Fruit fly (Drosophila melanogaster) whole organism, wandering third instar larva: Measurements from ENCODE around the gene CG31913.

Source experiments
- Abd-B ChIP-seq: fragments of >200 bp; optimal IDR thresholded peaks from 2 replicates; lab custom pipeline; 2017; ENCODE audit warnings: missing biosample characterization, missing genetic modification characterization
- CG32264 ChIP-seq: fragments of 200-800 bp; sonication (Bioruptor generic); optimal IDR thresholded peaks from 2 replicates; lab custom pipeline; 2016; ENCODE audit warnings: missing biosample characterization, missing genetic modification characterization
- CG9705 ChIP-seq: fragments of 200-800 bp; sonication (Bioruptor generic); optimal IDR thresholded peaks from 2 replicates; lab custom pipeline; 2018; ENCODE audit warnings: missing biosample characterization, mild to moderate bottlenecking, missing genetic modification characterization
- Dfd ChIP-seq: fragments of >200 bp; optimal IDR thresholded peaks from 2 replicates; lab custom pipeline; 2017; ENCODE audit warnings: missing biosample characterization, missing genetic modification characterization
- Dif ChIP-seq: fragments of 200-275, 200-300 bp; sonication (Bioruptor generic); optimal IDR thresholded peaks from 2 replicates; lab custom pipeline; 2018; ENCODE audit warnings: missing biosample characterization, missing genetic modification characterization; ENCODE audit not compliant: partially characterized antibody
- GATAd ChIP-seq: sonication (Bioruptor generic); optimal IDR thresholded peaks from 2 replicates; lab custom pipeline; 2016; ENCODE audit warnings: missing biosample characterization, missing genetic modification characterization
- HLH106 ChIP-seq: fragments of 200-800 bp; optimal IDR thresholded peaks from 3 replicates; lab custom pipeline; 2019; ENCODE audit warnings: missing biosample characterization, mild to moderate bottlenecking, missing genetic modification characterization, moderate library complexity
- Hr78 ChIP-seq: fragments of >200 bp; optimal IDR thresholded peaks from 2 replicates; lab custom pipeline; 2017; ENCODE audit warnings: missing biosample characterization, missing genetic modification characterization
- Hr83 ChIP-seq: fragments of 200-300 bp; sonication (Bioruptor generic); optimal IDR thresholded peaks from 2 replicates; lab custom pipeline; 2016; ENCODE audit warnings: missing biosample characterization, mild to moderate bottlenecking, missing genetic modification characterization, moderate library complexity; ENCODE audit not compliant: poor library complexity, severe bottlenecking
- Jra ChIP-seq: sonication (Bioruptor generic); optimal IDR thresholded peaks from 2 replicates; lab custom pipeline; 2016; ENCODE audit warnings: missing biosample characterization, missing genetic modification characterization
- N ChIP-seq: fragments of >200 bp; optimal IDR thresholded peaks from 2 replicates; lab custom pipeline; 2018; ENCODE audit warnings: missing biosample characterization, missing external identifiers, missing genetic modification characterization
- Rel ChIP-seq, 2 experiments: fragments of 200-800 bp; sonication (Bioruptor generic) in 1 of 2; optimal IDR thresholded peaks; 2 replicates in 1 of 2; 3 replicates in 1 of 2; lab custom pipeline; 2016 to 2019; ENCODE audit warnings: mild to moderate bottlenecking in 2 of 2, missing biosample characterization in 2 of 2, missing genetic modification characterization in 2 of 2, moderate library complexity in 1 of 2
- Sp1 ChIP-seq: fragments of 200-800 bp; sonication (Bioruptor generic); optimal IDR thresholded peaks from 3 replicates; lab custom pipeline; 2019; ENCODE audit warnings: missing biosample characterization, mild to moderate bottlenecking, missing genetic modification characterization, moderate library complexity
- Vsx2 ChIP-seq: fragments of 200-300, 225-300 bp; sonication (Bioruptor generic); optimal IDR thresholded peaks from 2 replicates; lab custom pipeline; 2018; ENCODE audit warnings: missing biosample characterization, missing genetic modification characterization; ENCODE audit not compliant: partially characterized antibody
- br ChIP-seq: fragments of 200-800 bp; sonication (Bioruptor generic); optimal IDR thresholded peaks from 2 replicates; lab custom pipeline; 2016; ENCODE audit warnings: missing biosample characterization, missing genetic modification characterization
- brk ChIP-seq: fragments of 200-800 bp; sonication (Bioruptor generic); optimal IDR thresholded peaks from 2 replicates; lab custom pipeline; 2016; ENCODE audit warnings: missing biosample characterization, mild to moderate bottlenecking, missing genetic modification characterization
- dl ChIP-seq, 2 experiments: fragments of 175-275, 200-275 bp in 1 of 2; fragments of 200-275 bp in 1 of 2; sonication (Bioruptor generic); optimal IDR thresholded peaks; lab custom pipeline; 2018; ENCODE audit warnings: mild to moderate bottlenecking in 2 of 2, missing biosample characterization in 2 of 2, missing genetic modification characterization in 2 of 2, moderate library complexity in 2 of 2; ENCODE audit not compliant: partially characterized antibody in 2 of 2, insufficient read depth in 1 of 2
- dmrt93B ChIP-seq: fragments of 200-800 bp; sonication (Bioruptor generic); optimal IDR thresholded peaks from 2 replicates; lab custom pipeline; 2018; ENCODE audit warnings: missing biosample characterization, mild to moderate bottlenecking, missing genetic modification characterization
- dsf ChIP-seq: sonication (Bioruptor generic); optimal IDR thresholded peaks from 2 replicates; lab custom pipeline; 2016; ENCODE audit warnings: missing biosample characterization, missing genetic modification characterization, borderline replicate concordance
- ey ChIP-seq: fragments of 200-800 bp; sonication (Bioruptor generic); optimal IDR thresholded peaks from 2 replicates; lab custom pipeline; 2016; ENCODE audit warnings: missing biosample characterization, missing genetic modification characterization
- foxo ChIP-seq, 2 experiments: fragments of 200-800 bp; sonication (Bioruptor generic); optimal IDR thresholded peaks; 2 replicates in 1 of 2; 3 replicates in 1 of 2; lab custom pipeline; 2016 to 2017; ENCODE audit warnings: missing biosample characterization in 2 of 2, missing genetic modification characterization in 2 of 2
- fru ChIP-seq: fragments of 200-800 bp; sonication (Bioruptor generic); optimal IDR thresholded peaks from 3 replicates; lab custom pipeline; 2016; ENCODE audit warnings: missing biosample characterization, mild to moderate bottlenecking, missing genetic modification characterization
- h ChIP-seq: fragments of 200-800 bp; sonication (Bioruptor generic); optimal IDR thresholded peaks from 3 replicates; lab custom pipeline; 2016; ENCODE audit warnings: missing biosample characterization, mild to moderate bottlenecking, missing genetic modification characterization
- jim ChIP-seq: fragments of 175-275, 200-325 bp; sonication (Bioruptor generic); optimal IDR thresholded peaks from 2 replicates; lab custom pipeline; 2016; ENCODE audit warnings: missing biosample characterization, mild to moderate bottlenecking, missing genetic modification characterization
- lola ChIP-seq: fragments of >200 bp; optimal IDR thresholded peaks from 2 replicates; lab custom pipeline; 2017; ENCODE audit warnings: missing biosample characterization, missing genetic modification characterization
- psq ChIP-seq: fragments of 200-800 bp; sonication (Bioruptor generic); optimal IDR thresholded peaks from 3 replicates; lab custom pipeline; 2017; ENCODE audit warnings: missing biosample characterization, mild to moderate bottlenecking, missing genetic modification characterization, moderate library complexity
- rgr ChIP-seq: fragments of 200-800 bp; sonication (Bioruptor generic); optimal IDR thresholded peaks from 3 replicates; lab custom pipeline; 2016; ENCODE audit warnings: missing biosample characterization, mild to moderate bottlenecking, missing genetic modification characterization
- sv ChIP-seq: fragments of 200-800 bp; sonication (Bioruptor generic); optimal IDR thresholded peaks from 3 replicates; lab custom pipeline; 2016; ENCODE audit warnings: missing biosample characterization, missing genetic modification characterization
- tai ChIP-seq: sonication (Bioruptor generic); optimal IDR thresholded peaks from 2 replicates; lab custom pipeline; 2016; ENCODE audit warnings: missing biosample characterization, missing genetic modification characterization
- usp ChIP-seq: fragments of >200 bp; optimal IDR thresholded peaks from 2 replicates; lab custom pipeline; 2017; ENCODE audit warnings: missing biosample characterization, missing genetic modification characterization
- woc ChIP-seq: sonication (Bioruptor generic); optimal IDR thresholded peaks from 2 replicates; lab custom pipeline; 2016; ENCODE audit warnings: missing biosample characterization, mild to moderate bottlenecking, missing genetic modification characterization

Gene CG31913

DNA sequence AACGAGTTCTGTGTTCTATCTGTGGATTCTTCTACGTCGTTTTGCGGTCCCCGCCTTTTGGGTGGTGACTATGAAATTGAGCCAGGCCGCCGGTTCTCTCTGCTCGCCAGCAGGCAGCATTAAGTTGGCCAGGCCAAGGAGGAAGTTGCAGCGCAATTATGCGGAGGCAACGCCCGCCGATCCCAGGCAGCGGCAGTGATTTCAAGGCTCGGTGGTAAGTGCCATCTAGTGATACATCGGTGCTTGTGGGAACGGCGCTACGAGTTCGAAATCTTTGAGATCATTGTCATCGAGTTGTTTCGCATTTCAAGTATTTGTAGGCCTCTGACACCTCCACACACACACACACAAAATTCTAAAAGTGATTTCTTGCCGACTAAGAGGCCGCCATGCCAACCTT lies at the start of gene CG31913:
Gene CG31913 (plus strand): TSS at position 301 of the 400 bp plus-strand sequence.
- no peak for TF ChIP-seq GATAd (GFP tag; lab: Kevin White, UChicago)
- no peak for TF ChIP-seq dsf (GFP tag; lab: Kevin White, UChicago)
- TF ChIP-seq br, result no peak
- no peak for TF ChIP-seq Jra (GFP tag; lab: Kevin White, UChicago)
- TF ChIP-seq h (GFP tag; lab: Kevin White, UChicago), result no peak
- no peak for TF ChIP-seq HLH106 (tag; lab: Kevin White, UChicago)
- TF ChIP-seq fru (GFP tag; lab: Kevin White, UChicago), result no peak
- no peak for TF ChIP-seq psq (GFP tag; lab: Kevin White, UChicago)
- TF ChIP-seq CG9705 (GFP tag; lab: Kevin White, UChicago), result no peak
- TF ChIP-seq N (GFP tag; lab: Kevin White, UChicago), result no peak

DNA sequence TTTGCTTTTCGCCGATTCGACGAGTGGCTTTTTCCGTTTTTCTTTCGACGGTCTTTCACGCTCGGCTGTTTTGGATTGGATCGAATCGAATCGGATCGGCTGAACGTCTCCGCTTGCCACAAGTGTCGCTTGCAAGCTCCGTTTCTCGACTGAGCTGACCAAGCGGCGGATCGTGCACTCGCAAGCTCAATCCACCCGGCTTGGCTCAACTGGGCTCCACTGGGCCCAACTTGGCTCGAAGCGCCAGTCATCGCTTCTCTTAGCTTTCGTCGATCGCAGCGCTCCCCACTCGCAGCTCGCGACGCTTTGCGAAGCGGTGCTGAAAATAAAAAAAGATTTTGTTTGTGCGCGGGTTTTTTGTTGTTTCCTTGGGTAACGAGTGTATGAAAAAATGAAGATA lies 43.1 kb upstream of the CG31913 start:
- no peak for TF ChIP-seq lola (GFP tag; lab: Kevin White, UChicago)
- TF ChIP-seq Jra (GFP tag; lab: Kevin White, UChicago), result no peak
- TF ChIP-seq dmrt93B, result no peak
- no peak for TF ChIP-seq Dif
- no peak for TF ChIP-seq dl (GFP tag; optimal IDR thresholded peaks at IDR 0.05; lab: Kevin White, UChicago; ENCODE audit: insufficient read depth in 1 of 2, partially characterized antibody in 2 of 2)
- TF ChIP-seq tai, result no peak
- no peak for TF ChIP-seq foxo (GFP tag; optimal IDR thresholded peaks at IDR 0.05; lab: Kevin White, UChicago)
- no peak for TF ChIP-seq ey (GFP tag; lab: Kevin White, UChicago)
- TF ChIP-seq psq (GFP tag; lab: Kevin White, UChicago), result no peak
- TF ChIP-seq br, result no peak

DNA sequence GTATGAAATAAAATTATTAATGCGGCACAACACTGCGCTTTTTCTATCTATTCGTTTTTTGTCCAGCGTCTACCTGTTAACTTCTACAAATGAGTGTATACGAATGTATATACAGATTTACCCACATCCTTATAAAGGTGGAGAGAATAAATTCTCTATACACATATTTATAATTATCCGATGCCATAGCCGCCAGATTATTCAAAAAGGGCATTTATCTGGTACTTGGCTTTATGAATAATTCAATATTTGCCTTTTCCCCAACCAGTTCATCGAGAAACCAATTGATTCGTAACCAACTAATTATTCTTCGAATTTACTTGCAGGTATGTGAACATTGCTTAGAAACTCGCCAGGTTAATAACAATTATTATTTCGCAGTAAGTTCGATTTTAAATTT lies 42.7 kb upstream of the CG31913 start, which contains the start of gene CG11147:
Gene CG11147 (minus strand): TSS at position 101 of the 400 bp plus-strand sequence.
- TF ChIP-seq Abd-B, result no peak
- no peak for TF ChIP-seq sv (GFP tag; lab: Kevin White, UChicago)
- no peak for TF ChIP-seq foxo (GFP tag; optimal IDR thresholded peaks at IDR 0.05; lab: Kevin White, UChicago)
- no peak for TF ChIP-seq Dif
- no peak for TF ChIP-seq dsf (GFP tag; lab: Kevin White, UChicago)
- TF ChIP-seq woc (GFP tag; lab: Kevin White, UChicago), result no peak
- no peak for TF ChIP-seq N (GFP tag; lab: Kevin White, UChicago)
- TF ChIP-seq Vsx2 (GFP tag; lab: Kevin White, UChicago), result no peak
- TF ChIP-seq GATAd (GFP tag; lab: Kevin White, UChicago), result no peak
- no peak for TF ChIP-seq ey (GFP tag; lab: Kevin White, UChicago)
- TF ChIP-seq Hr78 (GFP tag; lab: Kevin White, UChicago), result no peak
- TF ChIP-seq CG32264, result no peak
- no peak for TF ChIP-seq Dfd (GFP tag; lab: Kevin White, UChicago)

DNA sequence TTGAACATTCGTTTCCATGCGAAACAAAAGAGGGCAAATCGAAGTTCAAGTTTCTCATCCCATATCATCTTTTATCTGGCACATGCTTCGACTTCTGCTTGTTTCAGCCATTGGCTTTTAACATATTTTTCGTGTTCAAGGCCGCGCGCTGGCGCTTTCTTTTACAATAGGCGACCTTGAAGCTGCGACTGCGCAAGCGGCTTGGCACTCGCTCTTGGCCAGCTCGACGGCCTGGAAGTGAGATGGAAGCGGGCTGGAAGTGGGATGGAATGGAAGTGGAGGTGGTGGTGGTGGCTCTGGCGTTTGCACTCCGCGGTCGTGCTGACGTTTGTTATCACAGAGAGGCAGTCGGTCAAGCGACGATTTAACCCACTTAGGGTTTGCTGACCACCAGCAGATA lies 41.4 kb upstream of the CG31913 start:
- TF ChIP-seq CG32264 (no peak), Hr83 (no peak), psq (GFP tag; lab: Kevin White, UChicago) (no peak), jim (no peak), dmrt93B (no peak), brk (GFP tag; lab: Kevin White, UChicago) (no peak), Vsx2 (GFP tag; lab: Kevin White, UChicago) (no peak), tai (no peak), HLH106 (tag; lab: Kevin White, UChicago) (no peak), Hr78 (GFP tag; lab: Kevin White, UChicago) (no peak), usp (GFP tag; lab: Kevin White, UChicago) (no peak), Sp1 (GFP tag; lab: Kevin White, UChicago) (no peak), dl (GFP tag; optimal IDR thresholded peaks at IDR 0.05; lab: Kevin White, UChicago; ENCODE audit: insufficient read depth in 1 of 2, partially characterized antibody in 2 of 2) (no peak), rgr (no peak), Rel (GFP tag; optimal IDR thresholded peaks at IDR 0.05; lab: Kevin White, UChicago) (no peak), Rel (tag; optimal IDR thresholded peaks at IDR 0.05; lab: Kevin White, UChicago) (no peak), fru (GFP tag; lab: Kevin White, UChicago) (no peak), Dfd (GFP tag; lab: Kevin White, UChicago) (no peak), Dif (no peak), ey (GFP tag; lab: Kevin White, UChicago) (no peak), GATAd (GFP tag; lab: Kevin White, UChicago) (no peak)
